Worm (Caenorhabditis elegans): ENCODE results near the gene srlf-7.
A peak's percentile ranks its signal among the peaks of the same experiment; 100 is the strongest.

ce11 chrIV:7180304-7180703 lies 8.8 kb upstream of the srlf-7 start, which contains the start of gene cest-10:
- TF ChIP-seq unc-62 (GFP tag; optimal IDR thresholded peaks at IDR 0.05) (no peak), ama-1 (optimal IDR thresholded peaks at IDR 0.05) (no peak), ztf-11 (tag; optimal IDR thresholded peaks at IDR 0.05) (no peak), fos-1 (tag; optimal IDR thresholded peaks at IDR 0.05) (peak; percentile 65), snpc-4 (tag; optimal IDR thresholded peaks at IDR 0.05) (no peak), unc-39 (tag; optimal IDR thresholded peaks at IDR 0.05) (no peak), R02D3.7 (tag; optimal IDR thresholded peaks at IDR 0.05) (no peak), ztf-1 (GFP tag; conservative IDR thresholded peaks at IDR 0.05) (no peak)
